Worm (Caenorhabditis elegans) whole organism, mixed stage, embryonic: ENCODE results near the gene pcp-1.

Source experiments
- M03D4.4 ChIP-seq: sonication (generic microtip); optimal IDR thresholded peaks from 2 replicates; lab custom pipeline; 2017; ENCODE audit warnings: mild to moderate bottlenecking, missing genetic modification characterization, missing compliant biosample characterization
- blmp-1 ChIP-seq: fragments of 150-350 bp; optimal IDR thresholded peaks from 2 replicates; lab custom pipeline; 2014; ENCODE audit warnings: missing biosample characterization, missing genetic modification characterization
- ces-1 ChIP-seq: fragments of 150-350 bp; optimal IDR thresholded peaks from 2 replicates; lab custom pipeline; 2014; ENCODE audit warnings: missing biosample characterization, missing genetic modification reagents, missing genetic modification characterization
- flh-1 ChIP-seq: fragments of 200-800 bp; sonication (Bioruptor generic); optimal IDR thresholded peaks from 2 replicates; lab custom pipeline; 2018; ENCODE audit warnings: mild to moderate bottlenecking, missing genetic modification characterization, moderate library complexity, missing compliant biosample characterization
- nhr-237 ChIP-seq: fragments of 150-350 bp; optimal IDR thresholded peaks from 2 replicates; lab custom pipeline; 2014; ENCODE audit warnings: missing biosample characterization, missing genetic modification characterization
- nhr-76 ChIP-seq: sonication (generic microtip); optimal IDR thresholded peaks from 2 replicates; lab custom pipeline; 2017; ENCODE audit warnings: missing biosample characterization, missing genetic modification characterization
- unc-39 ChIP-seq: fragments of 150-350 bp; optimal IDR thresholded peaks from 2 replicates; lab custom pipeline; 2014; ENCODE audit warnings: missing biosample characterization, missing genetic modification characterization
- zip-8 ChIP-seq: fragments of 150-350 bp; optimal IDR thresholded peaks from 2 replicates; lab custom pipeline; 2014; ENCODE audit warnings: missing biosample characterization, missing genetic modification characterization

DNA sequence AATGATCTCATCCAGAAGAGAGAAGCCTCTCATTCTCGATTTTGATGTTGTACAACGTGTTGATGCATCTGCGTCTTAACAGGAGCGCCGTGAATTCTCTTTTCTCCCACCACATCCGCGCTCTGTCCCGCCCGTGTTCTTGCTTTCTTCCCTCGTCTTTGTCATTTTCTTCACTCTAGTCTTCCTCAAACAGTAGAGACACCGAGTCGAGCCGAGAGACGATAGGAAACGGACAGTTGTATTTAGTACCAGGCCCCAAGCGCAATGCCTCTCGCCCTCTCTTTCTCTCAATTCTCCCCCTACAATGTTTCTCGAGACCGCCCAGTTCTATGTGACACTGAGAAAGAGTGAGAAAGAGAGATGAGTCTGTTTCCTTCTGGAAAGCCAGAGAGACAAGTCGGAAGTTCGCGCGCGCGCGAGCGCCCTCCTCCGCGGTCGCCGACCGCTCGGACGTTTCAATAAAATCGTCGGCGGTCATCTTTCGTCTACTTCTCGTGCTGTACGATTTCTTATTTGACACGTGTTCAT, 29.1 kb upstream of the pcp-1 start, which contains the start of gene ZK112.4:
- TF ChIP-seq nhr-237 (tag; lab: Kevin White, UChicago) (peak; percentile 78), ces-1 (peak; percentile 15), flh-1 (GFP tag; lab: Kevin White, UChicago) (no peak), blmp-1 (no peak), zip-8 (tag; lab: Kevin White, UChicago) (no peak), M03D4.4 (tag; lab: Kevin White, UChicago) (peak; percentile 48), nhr-76 (tag; lab: Kevin White, UChicago) (no peak), unc-39 (tag; lab: Kevin White, UChicago) (no peak)
